Fruit fly (Drosophila melanogaster) whole organism, adult: ENCODE measurements around the gene jub.
A peak's percentile ranks its signal among the peaks of the same experiment; 100 is the strongest.

Experiments
- CG11617 ChIP-seq: fragments of 200-800 bp; sonication (Bioruptor generic); optimal IDR thresholded peaks from 2 replicates; lab custom pipeline; 2017; ENCODE audit warnings: mild to moderate bottlenecking, missing biosample characterization, missing genetic modification reagents, missing genetic modification characterization
- CG12768 ChIP-seq: fragments of 200-800 bp; sonication (Bioruptor generic); optimal IDR thresholded peaks from 2 replicates; lab custom pipeline; 2017; ENCODE audit warnings: missing biosample characterization, missing genetic modification characterization, mild to moderate bottlenecking, moderate library complexity, missing genetic modification reagents
- CG14711 ChIP-seq: fragments of 200-800 bp; sonication (Bioruptor generic); optimal IDR thresholded peaks from 2 replicates; lab custom pipeline; 2018; ENCODE audit warnings: missing biosample characterization, mild to moderate bottlenecking, missing genetic modification characterization, moderate library complexity
- CG1620 ChIP-seq: fragments of 200-800 bp; sonication (Bioruptor generic); optimal IDR thresholded peaks from 2 replicates; lab custom pipeline; 2016; ENCODE audit warnings: missing biosample characterization, missing genetic modification characterization
- CG33017 ChIP-seq: fragments of 200-800 bp; sonication (Bioruptor generic); optimal IDR thresholded peaks from 2 replicates; lab custom pipeline; 2018; ENCODE audit warnings: missing biosample characterization, mild to moderate bottlenecking, missing genetic modification characterization, moderate library complexity
- CG5204 ChIP-seq: fragments of 200-800 bp; sonication (Bioruptor generic); optimal IDR thresholded peaks from 2 replicates; lab custom pipeline; 2016; ENCODE audit warnings: missing biosample characterization, missing genetic modification characterization
- CG7045 ChIP-seq: fragments of 200-800 bp; sonication (Bioruptor generic); optimal IDR thresholded peaks from 2 replicates; lab custom pipeline; 2017; ENCODE audit warnings: missing biosample characterization, mild to moderate bottlenecking, missing genetic modification characterization
- CG7101 ChIP-seq: fragments of 200-800 bp; sonication (Bioruptor generic); optimal IDR thresholded peaks from 2 replicates; lab custom pipeline; 2018; ENCODE audit warnings: missing biosample characterization, mild to moderate bottlenecking, missing genetic modification characterization, moderate library complexity
- Clk ChIP-seq: fragments of 200-800 bp; sonication (Bioruptor generic); optimal IDR thresholded peaks from 2 replicates; lab custom pipeline; 2017; ENCODE audit warnings: missing biosample characterization, missing genetic modification characterization
- Crg-1 ChIP-seq: fragments of 200-800 bp; sonication (Bioruptor generic); optimal IDR thresholded peaks from 2 replicates; lab custom pipeline; 2016; ENCODE audit warnings: missing biosample characterization, missing genetic modification characterization
- Hr96 ChIP-seq: fragments of 200-800 bp; sonication (Bioruptor generic); optimal IDR thresholded peaks from 2 replicates; lab custom pipeline; 2016; ENCODE audit warnings: missing biosample characterization, missing genetic modification characterization
- Mnt ChIP-seq: fragments of 200-800 bp; sonication (Bioruptor generic); optimal IDR thresholded peaks from 2 replicates; lab custom pipeline; 2016; ENCODE audit warnings: missing biosample characterization, mild to moderate bottlenecking, missing genetic modification characterization
- bab1 ChIP-seq: fragments of 200-800 bp; sonication (Bioruptor generic); optimal IDR thresholded peaks from 3 replicates; lab custom pipeline; 2019; ENCODE audit warnings: missing biosample characterization, mild to moderate bottlenecking, missing genetic modification characterization, moderate library complexity
- cic ChIP-seq: fragments of 200-800 bp; sonication (Bioruptor generic); optimal IDR thresholded peaks from 2 replicates; lab custom pipeline; 2017; ENCODE audit warnings: missing biosample characterization, mild to moderate bottlenecking, missing genetic modification characterization, moderate library complexity
- cnc ChIP-seq, 2 experiments: fragments of >200 bp; optimal IDR thresholded peaks; 2 replicates each; lab custom pipeline; 2017
- kay ChIP-seq: fragments of 200-800 bp; sonication (Bioruptor generic); peaks from one replicate; lab custom pipeline; 2016; ENCODE audit warnings: missing biosample characterization, missing genetic modification characterization, borderline replicate concordance
- ovo ChIP-seq: fragments of 200-800 bp; sonication (Bioruptor generic); optimal IDR thresholded peaks from 2 replicates; lab custom pipeline; 2016; ENCODE audit warnings: missing biosample characterization, missing genetic modification characterization
- pad ChIP-seq: fragments of 200-800 bp; sonication (Bioruptor generic); optimal IDR thresholded peaks from 3 replicates; lab custom pipeline; 2017; ENCODE audit warnings: missing biosample characterization, missing genetic modification characterization, mild to moderate bottlenecking, moderate library complexity, missing genetic modification reagents
- tj ChIP-seq: fragments of 200-800 bp; sonication (Bioruptor generic); optimal IDR thresholded peaks from 3 replicates; lab custom pipeline; 2017; ENCODE audit warnings: missing biosample characterization, mild to moderate bottlenecking, missing genetic modification characterization, moderate library complexity
- toe ChIP-seq: fragments of 200-800 bp; sonication (Bioruptor generic); optimal IDR thresholded peaks from 2 replicates; lab custom pipeline; 2016; ENCODE audit warnings: missing biosample characterization, missing genetic modification characterization

Gene jub

dm6 chrX:13820310-13821038, 9.6 kb downstream of the jub start:
- no peak for TF ChIP-seq CG5204 (GFP tag; lab: Kevin White, UChicago)
- TF ChIP-seq Clk (GFP tag; lab: Kevin White, UChicago): no peak
- TF ChIP-seq CG33017 (tag; lab: Kevin White, UChicago): no peak
- TF ChIP-seq pad (GFP tag; lab: Kevin White, UChicago): no peak
- TF ChIP-seq Mnt (GFP tag; lab: Kevin White, UChicago): no peak
- no peak for TF ChIP-seq CG12768 (GFP tag; lab: Kevin White, UChicago)
- no peak for TF ChIP-seq ovo (GFP tag; lab: Kevin White, UChicago)
- no peak for TF ChIP-seq cnc (optimal IDR thresholded peaks at IDR 0.05; lab: Kevin White, UChicago)
- TF ChIP-seq cic: no peak
- no peak for TF ChIP-seq tj (GFP tag; lab: Kevin White, UChicago)
- no peak for TF ChIP-seq Hr96 (GFP tag; lab: Kevin White, UChicago)
- TF ChIP-seq toe (GFP tag; lab: Kevin White, UChicago): no peak

- no peak for TF ChIP-seq kay
- no peak for TF ChIP-seq cnc (optimal IDR thresholded peaks at IDR 0.05; lab: Kevin White, UChicago)
- TF ChIP-seq CG5204 (GFP tag; lab: Kevin White, UChicago): no peak
- no peak for TF ChIP-seq toe (GFP tag; lab: Kevin White, UChicago)
- no peak for TF ChIP-seq CG11617 (GFP tag; lab: Kevin White, UChicago)
- no peak for TF ChIP-seq Crg-1 (GFP tag; lab: Kevin White, UChicago)
- no peak for TF ChIP-seq CG33017 (tag; lab: Kevin White, UChicago)
- no peak for TF ChIP-seq pad (GFP tag; lab: Kevin White, UChicago)
Measured at dm6 chrX:13819682-13820081, 10.4 kb downstream of the jub start.

dm6 chrX:13818841-13819240, 11.3 kb downstream of the jub start:
- TF ChIP-seq kay (no peak), pad (GFP tag; lab: Kevin White, UChicago) (no peak), CG1620 (GFP tag; lab: Kevin White, UChicago) (no peak), CG11617 (GFP tag; lab: Kevin White, UChicago) (no peak), tj (GFP tag; lab: Kevin White, UChicago) (no peak), Crg-1 (GFP tag; lab: Kevin White, UChicago) (no peak), CG33017 (tag; lab: Kevin White, UChicago) (no peak), Hr96 (GFP tag; lab: Kevin White, UChicago) (no peak), Clk (GFP tag; lab: Kevin White, UChicago) (no peak)

dm6 chrX:13818172-13818472, 12.0 kb downstream of the jub start:
- TF ChIP-seq CG11617 (GFP tag; lab: Kevin White, UChicago) (no peak), Mnt (GFP tag; lab: Kevin White, UChicago) (no peak), CG7101 (no peak), CG5204 (GFP tag; lab: Kevin White, UChicago) (no peak), pad (GFP tag; lab: Kevin White, UChicago) (no peak), tj (GFP tag; lab: Kevin White, UChicago) (no peak), cic (no peak), toe (GFP tag; lab: Kevin White, UChicago) (no peak), CG12768 (GFP tag; lab: Kevin White, UChicago) (no peak), Crg-1 (GFP tag; lab: Kevin White, UChicago) (no peak), CG33017 (tag; lab: Kevin White, UChicago) (no peak), CG14711 (tag; lab: Kevin White, UChicago) (no peak)

- TF ChIP-seq CG14711 (tag; lab: Kevin White, UChicago): peak; percentile 52
- peak; percentile 44 for TF ChIP-seq tj (GFP tag; lab: Kevin White, UChicago)
- peak; percentile 82 for TF ChIP-seq kay
- TF ChIP-seq Clk (GFP tag; lab: Kevin White, UChicago): no peak
- peak; percentile 35 for TF ChIP-seq CG7101
- TF ChIP-seq CG11617 (GFP tag; lab: Kevin White, UChicago): peak; percentile 39
Measured at dm6 chrX:13817418-13818171, 12.5 kb downstream of the jub start.

- peak; percentile 50 for TF ChIP-seq CG14711 (tag; lab: Kevin White, UChicago)
- TF ChIP-seq Crg-1 (GFP tag; lab: Kevin White, UChicago): no peak
- TF ChIP-seq CG7045 (GFP tag; lab: Kevin White, UChicago): peak; percentile 66
- peak; percentile 40 for TF ChIP-seq CG12768 (GFP tag; lab: Kevin White, UChicago)
- peak; percentile 62 for TF ChIP-seq tj (GFP tag; lab: Kevin White, UChicago)
- no peak for TF ChIP-seq cnc (optimal IDR thresholded peaks at IDR 0.05; lab: Kevin White, UChicago)
- peak; percentile 45 for TF ChIP-seq cic
- no peak for TF ChIP-seq CG1620 (GFP tag; lab: Kevin White, UChicago)
- peak; percentile 17 for TF ChIP-seq Clk (GFP tag; lab: Kevin White, UChicago)
- TF ChIP-seq CG33017 (tag; lab: Kevin White, UChicago): peak; percentile 45
- peak; percentile 52 for TF ChIP-seq CG7101
- peak; percentile 50 for TF ChIP-seq pad (GFP tag; lab: Kevin White, UChicago)
- TF ChIP-seq bab1: peak; percentile 42
- TF ChIP-seq CG5204 (GFP tag; lab: Kevin White, UChicago): peak; percentile 69
- peak; percentile 60 for TF ChIP-seq Hr96 (GFP tag; lab: Kevin White, UChicago)
- peak; percentile 61 for TF ChIP-seq toe (GFP tag; lab: Kevin White, UChicago)
- TF ChIP-seq CG11617 (GFP tag; lab: Kevin White, UChicago): peak; percentile 71
- TF ChIP-seq kay: peak; percentile 55
- TF ChIP-seq ovo (GFP tag; lab: Kevin White, UChicago): peak; percentile 3
- TF ChIP-seq Mnt (GFP tag; lab: Kevin White, UChicago): no peak
Measured at dm6 chrX:13815526-13816173, 14.5 kb downstream of the jub start.
